Worm (Caenorhabditis elegans) whole organism, L4 larva: ENCODE data around the gene Y52E8A.1.

ENCODE experiments used
- ceh-32 ChIP-seq: sonication (generic microtip); optimal IDR thresholded peaks from 2 replicates; lab custom pipeline; 2016; ENCODE audit warnings: mild to moderate bottlenecking, missing genetic modification characterization, missing compliant biosample characterization; ENCODE audit not compliant: poor library complexity
- ceh-82 ChIP-seq: sonication (generic microtip); optimal IDR thresholded peaks from 2 replicates; lab custom pipeline; 2017; ENCODE audit warnings: missing biosample characterization, missing genetic modification characterization
- nhr-11 ChIP-seq: fragments of 150-350 bp; optimal IDR thresholded peaks from 2 replicates; lab custom pipeline; 2014; ENCODE audit warnings: missing biosample characterization, missing genetic modification characterization

- TF ChIP-seq ceh-32 (tag; lab: Kevin White, UChicago) (no peak), ceh-82 (tag; lab: Kevin White, UChicago) (no peak), nhr-11 (tag; lab: Kevin White, UChicago) (no peak)
These were observed 1.0 kb downstream of the Y52E8A.1 start, which contains the start of gene H20J04.6 for ce11 chrII:4322871-4323270.
